Worm (Caenorhabditis elegans) whole organism, L3 larva: Measurements from ENCODE around the gene nhr-91.

Source experiments
- ama-1 ChIP-seq: fragments of 150-350 bp; optimal IDR thresholded peaks from 2 replicates; lab custom pipeline; 2018
- ceh-82 ChIP-seq: fragments of 150-350 bp; optimal IDR thresholded peaks from 2 replicates; lab custom pipeline; 2014; ENCODE audit warnings: missing biosample characterization, missing genetic modification characterization
- eor-1 ChIP-seq, 2 experiments: fragments of 150-350 bp; optimal IDR thresholded peaks; 2 replicates each; lab custom pipeline; 2014 to 2018; ENCODE audit warnings: missing biosample characterization in 2 of 2, missing genetic modification characterization in 2 of 2
- lin-15B ChIP-seq: fragments of 150-350 bp; optimal IDR thresholded peaks from 2 replicates; lab custom pipeline; 2014; ENCODE audit warnings: missing biosample characterization, missing genetic modification characterization
- mdl-1 ChIP-seq: fragments of 150-350 bp; optimal IDR thresholded peaks from 2 replicates; lab custom pipeline; 2014; ENCODE audit warnings: missing biosample characterization, missing genetic modification characterization
- nhr-237 ChIP-seq: fragments of 150-350 bp; optimal IDR thresholded peaks from 2 replicates; lab custom pipeline; 2014; ENCODE audit warnings: missing biosample characterization, missing genetic modification characterization
- nhr-28 ChIP-seq: fragments of 150-350 bp; optimal IDR thresholded peaks from 2 replicates; lab custom pipeline; 2014; ENCODE audit warnings: missing biosample characterization, missing genetic modification characterization
- nhr-43 ChIP-seq: sonication (generic microtip); optimal IDR thresholded peaks from 2 replicates; lab custom pipeline; 2016; ENCODE audit warnings: mild to moderate bottlenecking, missing genetic modification characterization, missing compliant biosample characterization; ENCODE audit not compliant: poor library complexity, severe bottlenecking
- pha-4 ChIP-seq: fragments of 150-350 bp; optimal IDR thresholded peaks from 2 replicates; lab custom pipeline; 2014; ENCODE audit warnings: missing biosample characterization, missing genetic modification reagents, missing genetic modification characterization
- pqm-1 ChIP-seq: fragments of 150-350 bp; optimal IDR thresholded peaks from 2 replicates; lab custom pipeline; 2017; ENCODE audit warnings: missing biosample characterization, missing genetic modification characterization, inconsistent platforms
- skn-1 ChIP-seq: fragments of 150-350 bp; optimal IDR thresholded peaks from 2 replicates; lab custom pipeline; 2014; ENCODE audit warnings: missing biosample characterization, missing genetic modification characterization
- ztf-4 ChIP-seq: fragments of 150-350 bp; optimal IDR thresholded peaks from 2 replicates; lab custom pipeline; 2014; ENCODE audit warnings: missing biosample characterization, missing genetic modification characterization

DNA sequence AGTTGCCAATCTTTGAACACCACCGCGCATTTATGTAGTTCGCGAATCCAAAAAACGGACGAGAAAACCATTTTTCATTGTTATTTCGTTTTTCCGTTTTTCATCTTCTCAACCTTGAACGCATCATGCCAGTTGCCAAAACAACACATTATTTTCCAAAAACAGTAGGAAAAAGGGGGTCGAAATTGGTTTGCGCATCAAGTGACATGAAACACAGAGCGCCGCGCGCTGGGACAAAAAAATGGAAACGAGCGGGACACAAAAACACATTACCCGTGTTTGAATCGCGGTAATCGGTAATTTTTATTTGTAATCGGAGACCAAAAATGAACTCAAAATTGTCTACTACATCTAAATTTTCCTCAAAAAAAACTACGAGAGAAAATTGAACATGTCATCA, 27.2 kb downstream of the nhr-91 start:
- TF ChIP-seq ztf-4 (tag; lab: Kevin White, UChicago) (no peak), ama-1 (lab: Kevin White, UChicago) (no peak), nhr-28 (tag; lab: Kevin White, UChicago) (no peak), nhr-237 (tag; lab: Kevin White, UChicago) (no peak), pha-4 (no peak), lin-15B (tag; lab: Kevin White, UChicago) (no peak), ceh-82 (no peak), eor-1 (tag; optimal IDR thresholded peaks at IDR 0.05; lab: Kevin White, UChicago) (no peak), nhr-43 (tag; lab: Kevin White, UChicago) (no peak), mdl-1 (no peak), pqm-1 (tag; lab: Kevin White, UChicago) (no peak), skn-1 (tag; lab: Kevin White, UChicago) (no peak)
